Worm (Caenorhabditis elegans) whole organism, early embryonic: ENCODE measurements around the gene ZK512.4.
A peak's percentile ranks its signal among the peaks of the same experiment; 100 is the strongest.

Experiments used
- B0310.2 ChIP-seq: sonication (generic microtip); optimal IDR thresholded peaks from 2 replicates; lab custom pipeline; 2016; ENCODE audit warnings: mild to moderate bottlenecking, missing genetic modification characterization, missing compliant biosample characterization
- F13C5.2 ChIP-seq: sonication (generic microtip); optimal IDR thresholded peaks from 2 replicates; lab custom pipeline; 2017; ENCODE audit warnings: mild to moderate bottlenecking, missing genetic modification characterization, inconsistent platforms, missing compliant biosample characterization
- aly-1 ChIP-seq: sonication (generic microtip); optimal IDR thresholded peaks from 2 replicates; lab custom pipeline; 2016; ENCODE audit warnings: missing genetic modification characterization, missing compliant biosample characterization
- ama-1 ChIP-seq: fragments of 150-350 bp; optimal IDR thresholded peaks from 2 replicates; lab custom pipeline; 2014
- ceh-13 ChIP-seq: fragments of 200-800 bp; sonication (Bioruptor generic); optimal IDR thresholded peaks from 2 replicates; lab custom pipeline; 2018; ENCODE audit warnings: mild to moderate bottlenecking, missing genetic modification characterization, missing compliant biosample characterization
- ceh-36 ChIP-seq: sonication (generic microtip); optimal IDR thresholded peaks from 2 replicates; lab custom pipeline; 2016; ENCODE audit warnings: missing genetic modification characterization, inconsistent platforms, missing compliant biosample characterization
- ets-7 ChIP-seq: sonication (generic microtip); optimal IDR thresholded peaks from 2 replicates; lab custom pipeline; 2016; ENCODE audit warnings: missing genotype, missing genetic modification characterization, missing compliant biosample characterization
- flt-1 ChIP-seq: fragments of 200-800 bp; sonication (Bioruptor generic); IDR thresholded peaks from 2 replicates; pipeline ENCODE4 v1.3.6; 2022; ENCODE audit warnings: missing genetic modification characterization, missing compliant biosample characterization
- hmbx-1 ChIP-seq: sonication (generic microtip); optimal IDR thresholded peaks from 2 replicates; lab custom pipeline; 2016; ENCODE audit warnings: mild to moderate bottlenecking, missing genetic modification characterization, missing compliant biosample characterization
- hmg-4 ChIP-seq: fragments of 200-800 bp; sonication (Bioruptor generic); optimal IDR thresholded peaks from 2 replicates; lab custom pipeline; 2018; ENCODE audit warnings: mild to moderate bottlenecking, missing genetic modification characterization, missing compliant biosample characterization
- hnd-1 ChIP-seq: sonication (generic microtip); optimal IDR thresholded peaks from 2 replicates; lab custom pipeline; 2016; ENCODE audit warnings: missing genetic modification characterization, missing compliant biosample characterization
- pes-1 ChIP-seq: fragments of 200-800 bp; sonication (Bioruptor generic); IDR thresholded peaks from 2 replicates; pipeline ENCODE4 v1.3.6; 2022; ENCODE audit warnings: missing genetic modification reagents, missing genetic modification characterization, missing compliant biosample characterization
- scrt-1 ChIP-seq: fragments of 200-800 bp; sonication (Bioruptor generic); IDR thresholded peaks from 2 replicates; pipeline ENCODE4 v1.3.6; 2022; ENCODE audit warnings: missing genetic modification characterization, missing compliant biosample characterization
- sea-1 ChIP-seq: fragments of 200-800 bp; sonication (Bioruptor generic); conservative IDR thresholded peaks from 2 replicates; pipeline ENCODE4 v1.3.6; 2022; ENCODE audit warnings: missing genetic modification characterization, missing compliant biosample characterization
- tbx-11 ChIP-seq: fragments of 200-800 bp; sonication (Bioruptor generic); IDR thresholded peaks from 2 replicates; pipeline ENCODE4 v1.3.6; 2022; ENCODE audit warnings: missing genetic modification characterization, missing compliant biosample characterization
- tbx-37 ChIP-seq: fragments of 200-800 bp; sonication (Bioruptor generic); conservative IDR thresholded peaks from 2 replicates; pipeline ENCODE4 v1.3.6; 2022; ENCODE audit warnings: missing genetic modification reagents, missing genetic modification characterization, missing compliant biosample characterization
- tra-4 ChIP-seq: sonication (generic microtip); optimal IDR thresholded peaks from 2 replicates; lab custom pipeline; 2017; ENCODE audit warnings: missing genetic modification characterization, missing compliant biosample characterization

ZK512.4 gene

DNA sequence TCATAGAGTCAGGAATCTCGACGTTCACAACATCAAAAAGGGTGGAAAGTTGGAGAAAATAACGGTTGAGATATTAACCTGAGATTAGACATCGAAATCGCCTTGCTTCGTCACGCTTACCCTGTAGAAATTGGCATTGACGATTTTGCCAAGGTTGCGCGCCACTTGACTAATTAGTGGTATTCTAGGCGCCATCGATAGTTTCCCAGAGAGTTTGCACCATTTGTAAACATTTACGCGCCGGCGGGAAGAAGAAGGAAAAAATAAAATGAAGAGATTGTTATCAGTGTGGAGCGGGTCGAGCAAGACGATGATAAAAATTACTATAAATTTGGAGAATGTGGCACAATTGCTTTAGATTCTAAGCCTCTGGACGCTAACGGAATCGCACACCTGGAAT lies 34.9 kb upstream of the ZK512.4 start:
- no peak for TF ChIP-seq tbx-37
- no peak for TF ChIP-seq hmbx-1 (tag; lab: Kevin White, UChicago)
- no peak for TF ChIP-seq sea-1 (GFP tag; lab: Robert Waterston, UW)
- TF ChIP-seq tbx-11: no peak
- TF ChIP-seq ets-7 (tag; lab: Kevin White, UChicago): no peak
- no peak for TF ChIP-seq scrt-1 (GFP tag; lab: Robert Waterston, UW)
- TF ChIP-seq hmg-4 (GFP tag; lab: Kevin White, UChicago): no peak
- TF ChIP-seq ama-1 (lab: Kevin White, UChicago): no peak
- no peak for TF ChIP-seq ceh-13 (GFP tag; lab: Kevin White, UChicago)
- no peak for TF ChIP-seq hnd-1 (tag; lab: Kevin White, UChicago)
- TF ChIP-seq flt-1 (GFP tag; lab: Robert Waterston, UW): no peak
- TF ChIP-seq ceh-36 (tag; lab: Kevin White, UChicago): no peak
- TF ChIP-seq B0310.2 (tag; lab: Kevin White, UChicago): no peak
- TF ChIP-seq aly-1 (tag; lab: Kevin White, UChicago): no peak
- no peak for TF ChIP-seq pes-1 (GFP tag; lab: Robert Waterston, UW)
- TF ChIP-seq F13C5.2 (tag; lab: Kevin White, UChicago): no peak
- TF ChIP-seq tra-4 (tag; lab: Kevin White, UChicago): no peak

- peak; percentile 53 for TF ChIP-seq flt-1 (GFP tag; lab: Robert Waterston, UW)
- TF ChIP-seq tbx-37: 0 out of 2 replicates have a peak, but pooled peaks have one; percentile 35
- TF ChIP-seq scrt-1 (GFP tag; lab: Robert Waterston, UW): peak; percentile 69; the same call in 1 of the 2 replicates
- peak; percentile 77 for TF ChIP-seq pes-1 (GFP tag; lab: Robert Waterston, UW)
These were observed 34.2 kb upstream of the ZK512.4 start for ce11 chrIII:9110914-9111313.

ce11 chrIII:9112479-9112878 lies 32.7 kb upstream of the ZK512.4 start:
- TF ChIP-seq F13C5.2 (tag; lab: Kevin White, UChicago): peak; percentile 67
- TF ChIP-seq aly-1 (tag; lab: Kevin White, UChicago): peak; percentile 19
- no peak for TF ChIP-seq scrt-1 (GFP tag; lab: Robert Waterston, UW)
- TF ChIP-seq sea-1 (GFP tag; lab: Robert Waterston, UW): no peak
- TF ChIP-seq tbx-11: no peak
- peak; percentile 80 for TF ChIP-seq hmg-4 (GFP tag; lab: Kevin White, UChicago)

DNA sequence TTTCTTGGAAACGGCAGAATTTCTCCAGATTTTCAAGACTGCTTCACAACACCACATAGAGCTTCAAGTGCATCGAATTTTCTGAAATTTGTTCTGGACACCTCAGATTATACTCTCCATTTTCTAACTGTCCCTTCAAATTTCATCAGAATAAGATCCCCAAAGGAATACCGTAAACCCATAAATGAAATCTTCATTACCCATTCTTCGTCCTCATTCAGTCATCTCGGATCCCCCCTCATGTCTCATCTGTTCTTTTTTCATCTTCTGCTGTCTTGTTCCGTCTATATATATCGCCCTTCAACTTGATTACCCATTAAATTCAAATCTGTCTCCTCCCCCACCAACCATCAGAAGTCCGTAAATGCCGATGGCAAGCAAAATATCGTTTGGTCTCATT lies 31.1 kb upstream of the ZK512.4 start:
- TF ChIP-seq hmbx-1 (tag; lab: Kevin White, UChicago) (no peak), tra-4 (tag; lab: Kevin White, UChicago) (no peak), hmg-4 (GFP tag; lab: Kevin White, UChicago) (no peak), ama-1 (lab: Kevin White, UChicago) (no peak), ceh-13 (GFP tag; lab: Kevin White, UChicago) (no peak), ets-7 (tag; lab: Kevin White, UChicago) (no peak), tbx-11 (no peak), sea-1 (GFP tag; lab: Robert Waterston, UW) (no peak), pes-1 (GFP tag; lab: Robert Waterston, UW) (no peak), ceh-36 (tag; lab: Kevin White, UChicago) (no peak), aly-1 (tag; lab: Kevin White, UChicago) (no peak), flt-1 (GFP tag; lab: Robert Waterston, UW) (no peak), F13C5.2 (tag; lab: Kevin White, UChicago) (no peak), B0310.2 (tag; lab: Kevin White, UChicago) (no peak), tbx-37 (no peak), scrt-1 (GFP tag; lab: Robert Waterston, UW) (no peak), hnd-1 (tag; lab: Kevin White, UChicago) (no peak)

DNA sequence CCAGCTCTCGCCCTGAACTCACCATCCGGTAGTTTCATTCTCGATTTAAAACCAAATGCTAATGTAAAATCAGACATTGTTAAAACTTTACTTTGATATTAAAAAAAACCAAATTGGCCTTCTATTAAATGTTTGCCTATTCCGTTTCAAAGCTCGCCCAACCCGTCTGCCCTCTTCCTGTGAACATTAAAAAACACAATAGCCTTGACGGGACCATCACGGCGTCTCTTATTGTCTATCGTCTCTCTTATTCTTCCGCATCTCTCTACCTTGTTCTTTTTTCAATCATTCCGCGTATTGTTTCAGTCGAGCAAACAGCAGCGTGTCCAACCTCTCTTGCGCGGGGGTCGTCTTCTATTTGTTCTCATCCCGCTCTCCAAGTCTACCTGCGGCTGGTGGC lies 30.5 kb upstream of the ZK512.4 start, which contains the start of gene ZK512.1:
Gene ZK512.1 (plus strand): TSS at position 301 of the 400 bp plus-strand sequence.
- TF ChIP-seq hmg-4 (GFP tag; lab: Kevin White, UChicago) (peak; percentile 23), B0310.2 (tag; lab: Kevin White, UChicago) (no peak), tra-4 (tag; lab: Kevin White, UChicago) (no peak), scrt-1 (GFP tag; lab: Robert Waterston, UW) (no peak)

DNA sequence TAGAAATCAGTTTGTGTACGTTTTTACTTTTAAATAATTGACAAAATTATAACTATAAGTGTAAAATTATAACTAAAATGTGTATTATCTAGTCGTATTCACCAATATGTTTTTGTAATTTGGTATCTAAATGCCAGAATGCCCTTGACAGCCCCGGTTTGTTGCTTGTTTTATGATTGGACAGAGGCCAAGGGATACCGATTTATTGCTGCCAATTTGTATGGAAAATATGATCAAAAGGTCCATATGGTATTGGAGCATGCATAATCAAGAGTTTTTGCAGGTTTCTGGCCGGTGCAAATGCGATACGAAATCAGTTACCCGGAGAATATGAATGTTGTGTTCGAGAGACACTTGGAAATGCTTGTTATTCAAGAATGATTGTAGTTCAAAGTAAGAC lies 29.4 kb upstream of the ZK512.4 start:
- no peak for TF ChIP-seq hnd-1 (tag; lab: Kevin White, UChicago)

- no peak for TF ChIP-seq flt-1 (GFP tag; lab: Robert Waterston, UW)
- no peak for TF ChIP-seq hmg-4 (GFP tag; lab: Kevin White, UChicago)
- no peak for TF ChIP-seq tbx-37
These were observed 26.8 kb upstream of the ZK512.4 start, which contains the start of gene grl-11 for ce11 chrIII:9118314-9118850. grl-11 (minus strand) TSS chrIII:9118364.

DNA sequence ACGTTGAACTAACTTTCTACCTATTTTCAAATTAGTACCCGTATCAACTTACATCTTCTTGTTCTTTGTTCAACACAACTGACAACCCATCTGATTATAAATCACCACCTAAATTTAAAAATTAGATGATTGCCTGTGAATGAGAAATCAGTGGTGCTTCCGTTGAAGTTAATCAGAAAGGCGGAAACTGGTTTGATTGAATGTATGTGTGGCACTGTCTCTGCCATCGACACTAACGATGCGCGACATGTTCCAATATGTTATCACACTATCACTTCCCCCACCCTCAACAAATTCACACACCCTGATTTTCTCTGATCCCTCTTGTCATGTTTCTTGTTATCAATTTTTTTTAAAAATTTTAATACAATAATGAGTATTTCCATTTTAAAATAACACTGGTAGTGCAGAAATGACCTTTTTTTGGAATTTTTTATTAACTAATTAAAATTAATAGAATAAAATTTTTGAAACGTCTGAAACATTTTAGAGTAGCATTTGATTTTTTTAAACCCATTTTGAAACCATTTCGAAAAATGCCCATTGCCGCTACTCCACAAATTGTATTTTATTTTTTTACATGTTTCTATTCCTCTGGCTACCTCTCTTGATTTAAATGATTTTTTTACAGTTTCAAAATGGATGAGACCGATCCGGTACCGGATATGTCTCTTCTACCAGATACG lies 26.1 kb upstream of the ZK512.4 start, which contains the start of gene ced-11:
Gene ced-11 (plus strand): TSS at position 636 of the 686 bp plus-strand sequence.
- TF ChIP-seq B0310.2 (tag; lab: Kevin White, UChicago) (no peak), hmg-4 (GFP tag; lab: Kevin White, UChicago) (no peak), ama-1 (lab: Kevin White, UChicago) (no peak), flt-1 (GFP tag; lab: Robert Waterston, UW) (no peak), hnd-1 (tag; lab: Kevin White, UChicago) (no peak), ceh-13 (GFP tag; lab: Kevin White, UChicago) (no peak), ets-7 (tag; lab: Kevin White, UChicago) (no peak), hmbx-1 (tag; lab: Kevin White, UChicago) (no peak), tra-4 (tag; lab: Kevin White, UChicago) (no peak), aly-1 (tag; lab: Kevin White, UChicago) (no peak), sea-1 (GFP tag; lab: Robert Waterston, UW) (no peak)
